Worm (Caenorhabditis elegans) whole organism, young adult: ENCODE results near the gene T28D9.11.
A peak's percentile ranks its signal among the peaks of the same experiment; 100 is the strongest.

Experiments
- F57C9.4 ChIP-seq: sonication (generic microtip); optimal IDR thresholded peaks from 2 replicates; lab custom pipeline; 2017; ENCODE audit warnings: mild to moderate bottlenecking, missing genetic modification characterization, missing compliant biosample characterization
- T26A5.8 ChIP-seq: sonication (generic microtip); optimal IDR thresholded peaks from 2 replicates; lab custom pipeline; 2016; ENCODE audit warnings: missing genetic modification characterization, missing compliant biosample characterization
- Y53G8AR.9 ChIP-seq: fragments of 200-800 bp; sonication (Bioruptor generic); conservative IDR thresholded peaks from 2 replicates; pipeline ENCODE4 v1.3.6; 2022; ENCODE audit warnings: missing genetic modification reagents, missing genetic modification characterization, missing compliant biosample characterization
- Y56A3A.18 ChIP-seq: fragments of 200-800 bp; sonication (Bioruptor generic); IDR thresholded peaks from 2 replicates; pipeline ENCODE4 v1.3.6; 2022; ENCODE audit warnings: missing genetic modification reagents, missing genetic modification characterization, missing compliant biosample characterization
- Y95B8A.8 ChIP-seq: fragments of 200-800 bp; sonication (Bioruptor generic); IDR thresholded peaks from 2 replicates; pipeline ENCODE4 v1.3.6; 2022; ENCODE audit warnings: missing genetic modification reagents, missing genetic modification characterization, missing compliant biosample characterization
- ama-1 ChIP-seq, 3 experiments: fragments of 150-350 bp in 1 of 3; sonication (generic microtip) in 2 of 3; optimal IDR thresholded peaks; 2 replicates each; lab custom pipeline; 2014 to 2018; ENCODE audit warnings: missing biosample characterization in 2 of 3, missing genetic modification characterization in 2 of 3, missing genetic modification reagents in 2 of 3
- aptf-2 ChIP-seq: fragments of 200-800 bp; sonication (Bioruptor generic); conservative IDR thresholded peaks from 2 replicates; pipeline ENCODE4 v1.3.6; 2022; ENCODE audit warnings: missing genetic modification reagents, missing genetic modification characterization, missing compliant biosample characterization
- attf-6 ChIP-seq: fragments of 200-800 bp; sonication (Bioruptor generic); IDR thresholded peaks from 2 replicates; pipeline ENCODE4 v1.3.6; 2022; ENCODE audit warnings: missing genetic modification reagents, missing genetic modification characterization, missing compliant biosample characterization
- bed-1 ChIP-seq: fragments of 200-800 bp; sonication (Bioruptor generic); IDR thresholded peaks from 2 replicates; pipeline ENCODE4 v1.3.6; 2022; ENCODE audit warnings: missing genetic modification reagents, missing genetic modification characterization, missing compliant biosample characterization
- ceh-58 ChIP-seq: fragments of 200-800 bp; sonication (Bioruptor generic); IDR thresholded peaks from 2 replicates; pipeline ENCODE4 v1.3.6; 2022; ENCODE audit warnings: missing genetic modification characterization, missing compliant biosample characterization
- ceh-79 ChIP-seq: sonication (generic microtip); optimal IDR thresholded peaks from 2 replicates; lab custom pipeline; 2017; ENCODE audit warnings: mild to moderate bottlenecking, missing genetic modification characterization, missing compliant biosample characterization
- dpff-1 ChIP-seq: sonication (generic microtip); optimal IDR thresholded peaks from 2 replicates; lab custom pipeline; 2017; ENCODE audit warnings: mild to moderate bottlenecking, missing genetic modification characterization, missing compliant biosample characterization
- dpl-1 ChIP-seq: fragments of 150-350 bp; optimal IDR thresholded peaks from 2 replicates; lab custom pipeline; 2014; ENCODE audit warnings: missing biosample characterization, missing genetic modification reagents, missing genetic modification characterization
- fkh-3 ChIP-seq: sonication (generic microtip); optimal IDR thresholded peaks from 2 replicates; lab custom pipeline; 2016; ENCODE audit warnings: mild to moderate bottlenecking, missing genetic modification characterization, missing compliant biosample characterization
- him-1 ChIP-seq: sonication (generic microtip); optimal IDR thresholded peaks from 2 replicates; lab custom pipeline; 2016; ENCODE audit warnings: missing genotype, missing genetic modification reagents, missing genetic modification characterization, missing compliant biosample characterization
- lin-26 ChIP-seq: fragments of 200-800 bp; sonication (Bioruptor generic); IDR thresholded peaks from 2 replicates; pipeline ENCODE4 v1.3.6; 2022; ENCODE audit warnings: missing genetic modification reagents, missing genetic modification characterization, missing compliant biosample characterization
- lin-40 ChIP-seq: sonication (generic microtip); optimal IDR thresholded peaks from 2 replicates; lab custom pipeline; 2016; ENCODE audit warnings: missing genetic modification characterization, mild to moderate bottlenecking, missing compliant biosample characterization, missing genotype, missing genetic modification reagents
- lin-54 ChIP-seq: fragments of 200-800 bp; sonication (Bioruptor generic); optimal IDR thresholded peaks from 2 replicates; lab custom pipeline; 2018; ENCODE audit warnings: mild to moderate bottlenecking, missing genetic modification characterization, missing compliant biosample characterization
- lir-1 ChIP-seq: fragments of 200-800 bp; sonication (Bioruptor generic); conservative IDR thresholded peaks from 2 replicates; pipeline ENCODE4 v1.3.6; 2022; ENCODE audit warnings: missing genetic modification reagents, missing genetic modification characterization, missing compliant biosample characterization
- lsl-1 ChIP-seq: fragments of 200-800 bp; sonication (Bioruptor generic); optimal IDR thresholded peaks from 2 replicates; lab custom pipeline; 2018; ENCODE audit warnings: mild to moderate bottlenecking, missing genetic modification characterization, moderate library complexity, missing compliant biosample characterization
- madf-3 ChIP-seq: fragments of 200-800 bp; sonication (Bioruptor generic); IDR thresholded peaks from 2 replicates; pipeline ENCODE4 v1.3.6; 2022; ENCODE audit warnings: missing genetic modification reagents, missing genetic modification characterization, missing compliant biosample characterization
- madf-6 ChIP-seq: fragments of 200-800 bp; sonication (Bioruptor generic); IDR thresholded peaks from 2 replicates; pipeline ENCODE4 v1.3.6; 2022; ENCODE audit warnings: missing genetic modification reagents, missing genetic modification characterization, missing compliant biosample characterization
- mel-28 ChIP-seq: sonication (generic microtip); optimal IDR thresholded peaks from 2 replicates; lab custom pipeline; 2016; ENCODE audit warnings: borderline replicate concordance, mild to moderate bottlenecking, missing genetic modification characterization, missing compliant biosample characterization
- nfya-1 ChIP-seq: sonication (generic microtip); optimal IDR thresholded peaks from 2 replicates; lab custom pipeline; 2017; ENCODE audit warnings: antibody characterized with exemption, missing compliant biosample characterization, missing genetic modification characterization, borderline replicate concordance; ENCODE audit not compliant: insufficient read depth
- nhr-179 ChIP-seq: sonication (generic microtip); optimal IDR thresholded peaks from 2 replicates; lab custom pipeline; 2016; ENCODE audit warnings: mild to moderate bottlenecking, missing genetic modification characterization, missing compliant biosample characterization
- nhr-80 ChIP-seq: sonication (generic microtip); optimal IDR thresholded peaks from 2 replicates; lab custom pipeline; 2016; ENCODE audit warnings: missing genetic modification characterization, missing compliant biosample characterization
- rcor-1 ChIP-seq: fragments of 200-800 bp; sonication (Bioruptor generic); IDR thresholded peaks from 2 replicates; pipeline ENCODE4 v1.3.6; 2022; ENCODE audit warnings: missing genetic modification reagents, missing genetic modification characterization, missing compliant biosample characterization
- rpc-1 ChIP-seq, 2 experiments: fragments of 150-350 bp in 1 of 2; sonication (generic microtip) in 1 of 2; optimal IDR thresholded peaks; 2 replicates each; lab custom pipeline; 2014 to 2018; ENCODE audit warnings: missing biosample characterization in 1 of 2, missing genetic modification characterization in 1 of 2, missing genetic modification reagents in 1 of 2, missing genotype in 1 of 2
- sdz-38 ChIP-seq: sonication (generic microtip); optimal IDR thresholded peaks from 2 replicates; lab custom pipeline; 2016; ENCODE audit warnings: missing genotype, missing genetic modification characterization, missing compliant biosample characterization
- snpc-1.1 ChIP-seq: sonication (generic microtip); optimal IDR thresholded peaks from 2 replicates; lab custom pipeline; 2017; ENCODE audit warnings: missing genetic modification characterization, mild to moderate bottlenecking, missing compliant biosample characterization, antibody characterized with exemption, moderate library complexity, missing genotype, missing genetic modification reagents; ENCODE audit not compliant: insufficient read depth
- snpc-4 ChIP-seq, 5 experiments: fragments of 150-350 bp in 1 of 5; sonication (generic microtip) in 4 of 5; optimal IDR thresholded peaks; 2 replicates each; lab custom pipeline; 2014 to 2018; ENCODE audit warnings: missing genetic modification characterization in 5 of 5, missing biosample characterization in 3 of 5, antibody characterized with exemption in 2 of 5, mild to moderate bottlenecking in 2 of 5, missing compliant biosample characterization in 2 of 5, missing genotype in 2 of 5, moderate library complexity in 2 of 5, missing genetic modification reagents in 1 of 5
- somi-1 ChIP-seq: fragments of 200-800 bp; sonication (Bioruptor generic); optimal IDR thresholded peaks from 2 replicates; lab custom pipeline; 2018; ENCODE audit warnings: mild to moderate bottlenecking, missing genetic modification characterization, missing compliant biosample characterization
- ztf-25 ChIP-seq: fragments of 200-800 bp; sonication (Bioruptor generic); IDR thresholded peaks from 2 replicates; pipeline ENCODE4 v1.3.6; 2022; ENCODE audit warnings: missing genetic modification reagents, missing genetic modification characterization, missing compliant biosample characterization
- ztf-26 ChIP-seq: sonication (generic microtip); optimal IDR thresholded peaks from 2 replicates; lab custom pipeline; 2017; ENCODE audit warnings: missing genetic modification characterization, missing compliant biosample characterization
- ztf-6 ChIP-seq: fragments of 200-800 bp; sonication (Bioruptor generic); IDR thresholded peaks from 2 replicates; pipeline ENCODE4 v1.3.6; 2022; ENCODE audit warnings: missing genetic modification reagents, missing genetic modification characterization, missing compliant biosample characterization

The T28D9.11 gene

DNA sequence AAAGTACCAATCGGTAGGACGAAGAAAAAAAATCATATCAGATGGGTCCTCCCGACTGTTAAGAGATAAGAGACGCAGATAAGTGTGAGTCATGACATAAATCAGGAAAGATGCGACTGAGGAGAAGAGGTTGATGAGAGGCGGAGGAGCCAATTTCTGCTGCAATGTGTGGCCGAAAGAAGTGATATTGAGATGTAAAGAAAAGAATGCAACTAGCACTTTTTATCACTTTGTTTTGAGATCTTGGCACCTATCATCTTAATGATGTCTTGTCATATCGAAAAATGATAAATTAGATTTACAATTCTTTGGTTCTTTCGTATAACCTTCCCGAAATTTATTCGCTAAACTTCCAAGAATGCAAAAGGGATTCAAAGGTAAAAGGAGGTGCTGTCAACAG, 9.7 kb downstream of the T28D9.11 start, which contains the start of gene del-10:
Gene del-10 (minus strand): TSS at position 24 of the 400 bp plus-strand sequence.
- no peak for TF ChIP-seq somi-1 (GFP tag; lab: Kevin White, UChicago)
- TF ChIP-seq nhr-179 (tag; lab: Kevin White, UChicago), result no peak
- no peak for TF ChIP-seq T26A5.8 (tag; lab: Kevin White, UChicago)
- TF ChIP-seq madf-3, result no peak
- no peak for TF ChIP-seq aptf-2 (GFP tag; lab: Robert Waterston, UW)
- no peak for TF ChIP-seq Y95B8A.8
- no peak for TF ChIP-seq lin-54 (GFP tag; lab: Kevin White, UChicago)
- no peak for TF ChIP-seq fkh-3
- TF ChIP-seq dpl-1, result no peak
- TF ChIP-seq ceh-58 (GFP tag; lab: Robert Waterston, UW), result no peak
- no peak for TF ChIP-seq ztf-25 (GFP tag; lab: Robert Waterston, UW)
- no peak for TF ChIP-seq F57C9.4 (tag; lab: Kevin White, UChicago)
- TF ChIP-seq lir-1 (GFP tag; lab: Robert Waterston, UW), result no peak
- no peak for TF ChIP-seq lin-40 (tag; lab: Kevin White, UChicago)
- TF ChIP-seq bed-1 (GFP tag; lab: Robert Waterston, UW), result no peak
- no peak for TF ChIP-seq lin-26 (GFP tag; lab: Robert Waterston, UW)
- TF ChIP-seq him-1 (tag; lab: Kevin White, UChicago), result no peak
- TF ChIP-seq snpc-1.1, result no peak
- TF ChIP-seq ama-1 (optimal IDR thresholded peaks at IDR 0.05; lab: Kevin White, UChicago), result no peak
- no peak for TF ChIP-seq ama-1 (GFP tag; optimal IDR thresholded peaks at IDR 0.05; lab: Kevin White, UChicago)
- TF ChIP-seq rcor-1, result no peak

ce11 chrII:6476655-6477054, 15.1 kb downstream of the T28D9.11 start, which contains the start of gene T28D9.4:
Gene T28D9.4, plus strand, starts transcription at chrII:6476955.
- TF ChIP-seq lsl-1 (GFP tag; lab: Kevin White, UChicago) (peak; percentile 68), nhr-80 (tag; lab: Kevin White, UChicago) (no peak), Y56A3A.18 (GFP tag; lab: Robert Waterston, UW) (no peak), snpc-4 (GFP tag; optimal IDR thresholded peaks at IDR 0.05; lab: Kevin White, UChicago) (no peak), snpc-4 (tag; optimal IDR thresholded peaks at IDR 0.05; lab: Kevin White, UChicago) (no peak)

DNA sequence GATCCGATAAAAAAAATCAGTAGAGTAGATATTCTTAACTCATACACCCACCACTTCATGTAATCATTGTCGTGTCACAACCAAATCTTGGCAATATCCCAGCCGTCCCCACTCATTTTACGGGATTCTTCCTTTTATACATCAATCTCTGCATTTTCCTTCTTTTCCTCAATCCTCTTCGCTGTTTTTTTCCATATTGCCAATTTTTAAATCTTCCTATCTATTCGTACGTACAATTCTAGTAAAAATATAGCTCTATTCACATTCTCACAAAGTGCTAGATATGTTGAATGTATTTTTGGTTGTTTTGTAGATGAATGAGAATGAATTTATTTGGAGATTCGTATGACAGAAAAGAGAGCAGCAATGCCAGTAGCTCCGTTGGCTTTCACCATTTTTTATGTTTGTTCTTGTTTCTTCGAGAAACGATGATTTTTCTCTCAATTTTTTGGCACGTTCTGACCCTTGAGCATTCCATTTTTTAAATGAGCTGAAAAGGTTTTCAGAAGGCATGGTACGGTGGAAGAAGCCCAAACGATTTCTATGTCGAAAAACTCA, 16.5 kb downstream of the T28D9.11 start, which contains the start of gene T28D9.16:
Gene T28D9.16 (plus strand): TSS at position 508 of the 558 bp plus-strand sequence.
- TF ChIP-seq mel-28 (no peak), nfya-1 (no peak), ceh-79 (tag; lab: Kevin White, UChicago) (no peak), ztf-26 (no peak), madf-6 (GFP tag; lab: Robert Waterston, UW) (no peak), attf-6 (GFP tag; lab: Robert Waterston, UW) (no peak), Y95B8A.8 (no peak), ztf-6 (GFP tag; lab: Robert Waterston, UW) (no peak), rpc-1 (optimal IDR thresholded peaks at IDR 0.05; lab: Kevin White, UChicago) (no peak), rpc-1 (tag; optimal IDR thresholded peaks at IDR 0.05; lab: Kevin White, UChicago) (no peak), Y53G8AR.9 (GFP tag; lab: Robert Waterston, UW) (no peak), ztf-25 (GFP tag; lab: Robert Waterston, UW) (no peak), sdz-38 (no peak), dpff-1 (tag; lab: Kevin White, UChicago) (no peak), aptf-2 (GFP tag; lab: Robert Waterston, UW) (no peak)
